Worm (Caenorhabditis elegans) whole organism, L1 larva: ENCODE data around the gene med-2.
A peak's percentile ranks its signal among the peaks of the same experiment; 100 is the strongest.

ENCODE experiments used
- C04F5.9 ChIP-seq: sonication (generic microtip); optimal IDR thresholded peaks from 2 replicates; lab custom pipeline; 2016; ENCODE audit warnings: missing genetic modification characterization, missing compliant biosample characterization
- C16A3.4 ChIP-seq: fragments of 150-350 bp; optimal IDR thresholded peaks from 2 replicates; lab custom pipeline; 2014; ENCODE audit warnings: missing biosample characterization, missing genetic modification characterization
- F16B12.6 ChIP-seq: fragments of 150-350 bp; optimal IDR thresholded peaks from 2 replicates; lab custom pipeline; 2014; ENCODE audit warnings: missing biosample characterization, missing genetic modification characterization
- aha-1 ChIP-seq: fragments of 150-350 bp; optimal IDR thresholded peaks from 2 replicates; lab custom pipeline; 2014; ENCODE audit warnings: missing biosample characterization, missing genetic modification characterization
- alr-1 ChIP-seq: fragments of 200-800 bp; sonication (Bioruptor generic); optimal IDR thresholded peaks from 2 replicates; lab custom pipeline; 2018; ENCODE audit warnings: borderline replicate concordance, mild to moderate bottlenecking, missing genetic modification characterization, missing compliant biosample characterization
- aly-2 ChIP-seq: fragments of 150-350 bp; optimal IDR thresholded peaks from 2 replicates; lab custom pipeline; 2014; ENCODE audit warnings: missing biosample characterization, missing genetic modification characterization
- blmp-1 ChIP-seq: fragments of 150-350 bp; optimal IDR thresholded peaks from 2 replicates; lab custom pipeline; 2014; ENCODE audit warnings: missing biosample characterization, missing genetic modification characterization
- ceh-88 ChIP-seq: fragments of 200-800 bp; sonication (Bioruptor generic); IDR thresholded peaks from 2 replicates; pipeline ENCODE4 v1.3.6; 2022; ENCODE audit warnings: missing genetic modification characterization, missing compliant biosample characterization
- ceh-90 ChIP-seq: sonication (generic microtip); optimal IDR thresholded peaks from 2 replicates; lab custom pipeline; 2016; ENCODE audit warnings: missing genetic modification characterization, missing compliant biosample characterization
- ces-1 ChIP-seq: fragments of 150-350 bp; optimal IDR thresholded peaks from 2 replicates; lab custom pipeline; 2014; ENCODE audit warnings: missing biosample characterization, missing genetic modification reagents, missing genetic modification characterization
- dpl-1 ChIP-seq, 3 experiments: fragments of 150-350 bp in 2 of 3; sonication (generic microtip) in 1 of 3; optimal IDR thresholded peaks; 2 replicates each; lab custom pipeline; 2014 to 2017; ENCODE audit warnings: missing biosample characterization in 3 of 3, missing genetic modification characterization in 3 of 3, missing genetic modification reagents in 3 of 3
- dsc-1 ChIP-seq: sonication (generic microtip); optimal IDR thresholded peaks from 2 replicates; lab custom pipeline; 2016; ENCODE audit warnings: mild to moderate bottlenecking, missing genetic modification characterization, missing compliant biosample characterization
- efl-1 ChIP-seq, 4 experiments: fragments of 150-350 bp; optimal IDR thresholded peaks in 3 of 4; peaks in 1 of 4; 1 replicate in 1 of 4; 2 replicates in 3 of 4; lab custom pipeline; 2014; ENCODE audit warnings: missing biosample characterization in 2 of 4, missing genetic modification characterization in 2 of 4, missing genetic modification reagents in 2 of 4
- elt-2 ChIP-seq: sonication (generic microtip); optimal IDR thresholded peaks from 2 replicates; lab custom pipeline; 2016; ENCODE audit warnings: missing genetic modification characterization, mild to moderate bottlenecking, inconsistent platforms, missing compliant biosample characterization, missing genetic modification reagents
- ets-5 ChIP-seq: fragments of 200-800 bp; sonication (Bioruptor generic); IDR thresholded peaks from 2 replicates; pipeline ENCODE4 v1.3.6; 2022; ENCODE audit warnings: missing genetic modification characterization, missing compliant biosample characterization
- fkh-4 ChIP-seq: sonication (generic microtip); optimal IDR thresholded peaks from 2 replicates; lab custom pipeline; 2016; ENCODE audit warnings: missing compliant biosample characterization, missing genetic modification characterization, borderline replicate concordance
- fkh-8 ChIP-seq: sonication (generic microtip); optimal IDR thresholded peaks from 2 replicates; lab custom pipeline; 2016; ENCODE audit warnings: mild to moderate bottlenecking, missing genetic modification characterization, missing compliant biosample characterization
- fos-1 ChIP-seq: fragments of 150-350 bp; optimal IDR thresholded peaks from 2 replicates; lab custom pipeline; 2014; ENCODE audit warnings: missing biosample characterization, missing genetic modification characterization
- hlh-4 ChIP-seq: sonication (generic microtip); optimal IDR thresholded peaks from 2 replicates; lab custom pipeline; 2016; ENCODE audit warnings: mild to moderate bottlenecking, missing genetic modification characterization, missing compliant biosample characterization
- hpl-2 ChIP-seq: fragments of 150-350 bp; optimal IDR thresholded peaks from 2 replicates; lab custom pipeline; 2014; ENCODE audit warnings: missing biosample characterization, missing genetic modification reagents, missing genetic modification characterization
- isw-1 ChIP-seq: fragments of 200-800 bp; sonication (Bioruptor generic); IDR thresholded peaks from 2 replicates; pipeline ENCODE4 v1.3.6; 2022; ENCODE audit warnings: missing genetic modification characterization, missing compliant biosample characterization
- lin-13 ChIP-seq: fragments of 150-350 bp; optimal IDR thresholded peaks from 2 replicates; lab custom pipeline; 2014; ENCODE audit warnings: missing biosample characterization, missing genetic modification reagents, missing genetic modification characterization
- lin-14 ChIP-seq: fragments of 200-800 bp; sonication (Bioruptor generic); optimal IDR thresholded peaks from 2 replicates; lab custom pipeline; 2018; ENCODE audit warnings: mild to moderate bottlenecking, missing genetic modification characterization, moderate library complexity, missing compliant biosample characterization
- lir-3 ChIP-seq: sonication (generic microtip); optimal IDR thresholded peaks from 2 replicates; lab custom pipeline; 2016; ENCODE audit warnings: mild to moderate bottlenecking, missing genetic modification characterization, moderate library complexity, missing compliant biosample characterization; ENCODE audit not compliant: poor library complexity
- lsy-2 ChIP-seq, 2 experiments: fragments of 150-350 bp; optimal IDR thresholded peaks; 2 replicates each; lab custom pipeline; 2014; ENCODE audit warnings: missing biosample characterization in 2 of 2, missing genetic modification characterization in 2 of 2
- mef-2 ChIP-seq: fragments of 150-350 bp; optimal IDR thresholded peaks from 2 replicates; lab custom pipeline; 2014; ENCODE audit warnings: missing biosample characterization, missing genetic modification characterization
- mep-1 ChIP-seq: fragments of 150-350 bp; optimal IDR thresholded peaks from 2 replicates; lab custom pipeline; 2014; ENCODE audit warnings: missing biosample characterization, missing genetic modification characterization
- nhr-19 ChIP-seq: fragments of 200-800 bp; sonication (Bioruptor generic); conservative IDR thresholded peaks from 2 replicates; pipeline ENCODE4 v1.3.6; 2022; ENCODE audit warnings: missing genetic modification characterization, missing compliant biosample characterization
- nhr-20 ChIP-seq: sonication (generic microtip); optimal IDR thresholded peaks from 2 replicates; lab custom pipeline; 2016; ENCODE audit warnings: mild to moderate bottlenecking, missing genetic modification characterization, missing compliant biosample characterization
- nhr-47 ChIP-seq: sonication (generic microtip); optimal IDR thresholded peaks from 2 replicates; lab custom pipeline; 2016; ENCODE audit warnings: mild to moderate bottlenecking, missing genetic modification characterization, moderate library complexity, missing compliant biosample characterization
- nhr-71 ChIP-seq: sonication (generic microtip); optimal IDR thresholded peaks from 2 replicates; lab custom pipeline; 2016; ENCODE audit warnings: mild to moderate bottlenecking, missing genetic modification characterization, moderate library complexity, missing compliant biosample characterization
- nhr-76 ChIP-seq: sonication (generic microtip); optimal IDR thresholded peaks from 2 replicates; lab custom pipeline; 2017; ENCODE audit warnings: missing biosample characterization, missing genetic modification characterization
- nhr-84 ChIP-seq: sonication (generic microtip); optimal IDR thresholded peaks from 2 replicates; lab custom pipeline; 2017; ENCODE audit warnings: missing biosample characterization, missing genetic modification characterization
- nhr-90 ChIP-seq: sonication (generic microtip); optimal IDR thresholded peaks from 2 replicates; lab custom pipeline; 2016; ENCODE audit warnings: mild to moderate bottlenecking, missing genetic modification characterization, missing compliant biosample characterization; ENCODE audit not compliant: poor library complexity
- pag-3 ChIP-seq: sonication (generic microtip); optimal IDR thresholded peaks from 2 replicates; lab custom pipeline; 2017; ENCODE audit warnings: missing genetic modification characterization, mild to moderate bottlenecking, missing compliant biosample characterization, antibody characterized with exemption, borderline replicate concordance; ENCODE audit not compliant: insufficient read depth
- pqm-1 ChIP-seq: sonication (generic microtip); optimal IDR thresholded peaks from 3 replicates; lab custom pipeline; 2017; ENCODE audit warnings: missing biosample characterization, missing genetic modification characterization
- rnt-1 ChIP-seq: sonication (generic microtip); optimal IDR thresholded peaks from 2 replicates; lab custom pipeline; 2016; ENCODE audit warnings: mild to moderate bottlenecking, missing genetic modification characterization, moderate library complexity, missing compliant biosample characterization
- snpc-4 ChIP-seq: fragments of 150-350 bp; optimal IDR thresholded peaks from 2 replicates; lab custom pipeline; 2014; ENCODE audit warnings: missing biosample characterization, missing genetic modification characterization
- snu-23 ChIP-seq: sonication (generic microtip); optimal IDR thresholded peaks from 2 replicates; lab custom pipeline; 2016; ENCODE audit warnings: missing genetic modification characterization, missing compliant biosample characterization
- sox-4 ChIP-seq: sonication (generic microtip); optimal IDR thresholded peaks from 2 replicates; lab custom pipeline; 2016; ENCODE audit warnings: missing genetic modification characterization, missing compliant biosample characterization
- unc-130 ChIP-seq: fragments of 150-350 bp; optimal IDR thresholded peaks from 2 replicates; lab custom pipeline; 2017; ENCODE audit warnings: missing biosample characterization, missing genetic modification characterization, inconsistent platforms
- unc-30 ChIP-seq: sonication (generic microtip); optimal IDR thresholded peaks from 2 replicates; lab custom pipeline; 2017; ENCODE audit warnings: missing biosample characterization, missing genetic modification characterization
- unc-86 ChIP-seq: sonication (generic microtip); optimal IDR thresholded peaks from 2 replicates; lab custom pipeline; 2016; ENCODE audit warnings: missing genetic modification characterization, missing compliant biosample characterization
- unc-98 ChIP-seq: fragments of 200-800 bp; sonication (Bioruptor generic); IDR thresholded peaks from 2 replicates; pipeline ENCODE4 v1.3.6; 2022; ENCODE audit warnings: missing genetic modification characterization, missing compliant biosample characterization
- vab-15 ChIP-seq: sonication (generic microtip); optimal IDR thresholded peaks from 2 replicates; lab custom pipeline; 2017; ENCODE audit warnings: missing genotype, mild to moderate bottlenecking, missing genetic modification characterization, missing compliant biosample characterization
- xbp-1 ChIP-seq: sonication (generic microtip); optimal IDR thresholded peaks from 2 replicates; lab custom pipeline; 2016; ENCODE audit warnings: missing genetic modification characterization, missing compliant biosample characterization
- zag-1 ChIP-seq: fragments of 150-350 bp; optimal IDR thresholded peaks from 2 replicates; lab custom pipeline; 2014; ENCODE audit warnings: missing biosample characterization, missing genetic modification characterization
- zip-4 ChIP-seq: fragments of 200-800 bp; sonication (Bioruptor generic); optimal IDR thresholded peaks from 2 replicates; lab custom pipeline; 2018; ENCODE audit warnings: mild to moderate bottlenecking, missing genetic modification characterization, moderate library complexity, missing compliant biosample characterization
- ztf-4 ChIP-seq: fragments of 150-350 bp; optimal IDR thresholded peaks from 2 replicates; lab custom pipeline; 2014; ENCODE audit warnings: missing biosample characterization, missing genetic modification characterization

Gene med-2

DNA sequence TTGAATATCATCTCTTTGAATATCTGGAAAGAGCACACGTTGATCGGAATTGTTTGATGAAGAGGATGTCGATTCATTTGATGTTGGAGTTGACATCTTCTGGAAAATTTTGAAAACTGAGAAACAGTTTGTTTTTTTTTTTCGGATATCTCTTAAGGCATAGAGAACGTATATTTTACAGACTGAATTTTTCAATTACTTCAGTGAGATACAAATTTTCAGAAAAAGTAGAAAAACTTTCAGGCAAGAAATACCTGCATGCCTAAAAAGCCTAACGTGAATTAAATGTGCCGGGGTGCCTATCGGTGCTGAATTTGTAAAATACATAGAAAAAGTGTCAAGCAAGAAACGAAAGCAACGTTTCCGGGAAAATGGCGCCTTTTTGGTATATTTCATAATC, 27.6 kb upstream of the med-2 start, which contains the start of gene zak-1:
TSS of gene zak-1 (minus strand) at position 101 of the 400 bp plus-strand sequence.
- no peak for TF ChIP-seq sox-4 (tag; lab: Kevin White, UChicago)
- TF ChIP-seq ets-5, result no peak
- no peak for TF ChIP-seq fkh-4 (tag; lab: Kevin White, UChicago)
- TF ChIP-seq efl-1 (optimal IDR thresholded peaks at IDR 0.05; lab: Kevin White, UChicago), result no peak
- TF ChIP-seq efl-1 (GFP tag; optimal IDR thresholded peaks at IDR 0.05 in 1 of 2; lab: Kevin White, UChicago), result no peak
- no peak for TF ChIP-seq nhr-84
- TF ChIP-seq ztf-4 (tag; lab: Kevin White, UChicago), result no peak
- TF ChIP-seq lir-3 (tag; lab: Kevin White, UChicago), result no peak
- TF ChIP-seq F16B12.6 (tag; lab: Kevin White, UChicago), result no peak
- TF ChIP-seq isw-1, result no peak
- no peak for TF ChIP-seq ceh-88
- no peak for TF ChIP-seq ces-1 (GFP tag; lab: Kevin White, UChicago)
- TF ChIP-seq unc-30 (tag; lab: Kevin White, UChicago), result no peak
- no peak for TF ChIP-seq pag-3
- no peak for TF ChIP-seq hlh-4 (tag; lab: Kevin White, UChicago)
- TF ChIP-seq unc-130 (tag; lab: Kevin White, UChicago), result no peak
- TF ChIP-seq vab-15, result no peak
- TF ChIP-seq snpc-4 (tag; lab: Kevin White, UChicago), result no peak
- TF ChIP-seq blmp-1, result no peak
- TF ChIP-seq, all 84 proteins: peak for 0

DNA sequence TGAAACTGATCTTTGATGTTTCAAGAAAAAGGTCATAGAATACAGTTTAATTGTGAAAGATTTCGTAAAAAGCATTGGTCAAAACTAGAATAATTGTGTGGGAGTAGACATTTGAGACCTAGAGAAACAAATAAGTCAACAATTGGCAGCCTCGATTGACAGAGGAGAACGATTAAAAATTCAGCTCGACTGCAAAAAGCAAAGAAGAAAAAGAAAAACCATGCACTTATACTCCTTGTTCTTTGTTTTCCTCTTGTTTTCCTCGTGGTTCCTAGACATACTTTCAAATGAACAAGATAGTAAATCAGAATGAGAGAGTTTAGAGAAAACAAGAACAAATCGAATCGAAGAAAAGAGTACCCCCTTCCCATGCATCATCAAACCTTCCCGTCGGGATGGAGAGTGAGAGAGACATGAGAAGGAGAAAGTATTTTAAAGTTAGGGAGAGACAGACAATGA, 26.9 kb upstream of the med-2 start:
- TF ChIP-seq hpl-2, result no peak
- TF ChIP-seq ztf-4 (tag; lab: Kevin White, UChicago), result no peak
- no peak for TF ChIP-seq nhr-84
- peak; percentile 76 for TF ChIP-seq mep-1 (tag; lab: Kevin White, UChicago)
- TF ChIP-seq nhr-20, result peak; percentile 69
- TF ChIP-seq dsc-1 (tag; lab: Kevin White, UChicago), result no peak
- TF ChIP-seq nhr-47 (tag; lab: Kevin White, UChicago), result peak; percentile 5
- no peak for TF ChIP-seq hlh-4 (tag; lab: Kevin White, UChicago)
- no peak for TF ChIP-seq nhr-76 (tag; lab: Kevin White, UChicago)
- TF ChIP-seq alr-1 (tag; lab: Kevin White, UChicago), result no peak
- TF ChIP-seq nhr-90 (tag; lab: Kevin White, UChicago), result peak; percentile 34
- no peak for TF ChIP-seq mef-2 (tag; lab: Kevin White, UChicago)
- TF ChIP-seq lin-13, result no peak
- TF ChIP-seq unc-130 (tag; lab: Kevin White, UChicago), result peak; percentile 37
- no peak for TF ChIP-seq F16B12.6 (tag; lab: Kevin White, UChicago)
- TF ChIP-seq sox-4 (tag; lab: Kevin White, UChicago), result no peak
- TF ChIP-seq ceh-88, result no peak
- peak; percentile 42 for TF ChIP-seq C16A3.4
- no peak for TF ChIP-seq snpc-4 (tag; lab: Kevin White, UChicago)
- no peak for TF ChIP-seq pqm-1 (tag; lab: Kevin White, UChicago)
- TF ChIP-seq nhr-19 (GFP tag; lab: Robert Waterston, UW), result peak; percentile 42
- TF ChIP-seq unc-98, result no peak
- no peak for TF ChIP-seq aha-1 (tag; lab: Kevin White, UChicago)
- TF ChIP-seq unc-86 (tag; lab: Kevin White, UChicago), result no peak
- peak; percentile 39 for TF ChIP-seq rnt-1 (tag; lab: Kevin White, UChicago)
- peak; percentile 83 for TF ChIP-seq lin-14 (GFP tag; lab: Kevin White, UChicago)
- TF ChIP-seq nhr-71 (tag; lab: Kevin White, UChicago), result peak; percentile 70
- no peak for TF ChIP-seq vab-15
- TF ChIP-seq lir-3 (tag; lab: Kevin White, UChicago), result peak; percentile 11
- no peak for TF ChIP-seq C04F5.9 (tag; lab: Kevin White, UChicago)
- no peak for TF ChIP-seq zag-1 (tag; lab: Kevin White, UChicago)
- TF ChIP-seq elt-2 (tag; lab: Kevin White, UChicago), result peak; percentile 67
- peak; percentile 92 for TF ChIP-seq blmp-1
- peak; percentile 36 to 45 (median 40) for TF ChIP-seq dpl-1 (GFP tag; optimal IDR thresholded peaks at IDR 0.05; lab: Kevin White, UChicago)
- TF ChIP-seq fkh-8 (tag; lab: Kevin White, UChicago), result no peak
- no peak for TF ChIP-seq aly-2 (tag; lab: Kevin White, UChicago)
- TF ChIP-seq efl-1 (optimal IDR thresholded peaks at IDR 0.05; lab: Kevin White, UChicago), result peak; percentile 22 to 49
- TF ChIP-seq efl-1 (GFP tag; optimal IDR thresholded peaks at IDR 0.05 in 1 of 2; lab: Kevin White, UChicago), result peak in 1 of 2 experiments; percentile 22
- no peak for TF ChIP-seq ceh-90 (tag; lab: Kevin White, UChicago)
- peak; percentile 33 to 72 for TF ChIP-seq lsy-2 (tag; optimal IDR thresholded peaks at IDR 0.05; lab: Kevin White, UChicago)
- no peak for TF ChIP-seq fos-1 (tag; lab: Kevin White, UChicago)
- TF ChIP-seq snu-23 (GFP tag; lab: Kevin White, UChicago), result peak; percentile 78
- no peak for TF ChIP-seq zip-4 (GFP tag; lab: Kevin White, UChicago)
- peak; percentile 29 for TF ChIP-seq xbp-1 (tag; lab: Kevin White, UChicago)
